Fruit fly (Drosophila melanogaster): ENCODE data around the gene CG10681.

Gene CG10681

DNA sequence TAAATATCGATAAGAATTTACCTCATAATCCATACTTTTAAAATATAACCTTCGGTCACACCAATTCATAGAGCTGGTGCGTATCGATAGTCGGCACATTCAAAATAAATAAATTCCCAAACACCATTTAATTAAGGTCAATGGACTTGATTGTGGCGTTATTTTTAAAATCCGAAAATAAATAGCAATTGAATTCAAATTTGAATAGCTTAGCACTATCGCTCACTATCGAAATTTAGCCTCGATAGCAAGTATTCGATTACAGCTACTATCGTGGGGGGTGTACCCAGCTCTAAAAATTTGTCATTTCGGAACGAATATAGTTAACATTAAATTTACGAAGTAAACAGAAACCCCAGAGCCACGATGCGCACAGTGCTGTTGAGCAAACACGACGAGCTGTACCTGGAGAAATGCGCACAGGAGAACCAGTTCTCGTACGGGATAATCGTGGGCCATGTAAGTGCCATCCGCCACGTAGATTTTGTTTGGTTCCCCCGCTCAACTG, 29.8 kb upstream of the CG10681 start, which contains the start of gene CG10616 (continued):
- TF ChIP-seq Myb (GFP tag; optimal IDR thresholded peaks at IDR 0.05) (peak; percentile 96), CG15514 (GFP tag; optimal IDR thresholded peaks at IDR 0.05) (no peak), dati (GFP tag; IDR thresholded peaks at IDR 0.05) (no peak), CG16813 (GFP tag; IDR thresholded peaks at IDR 0.05; ENCODE audit: partially characterized antibody) (peak; percentile 95), croc (GFP tag; conservative IDR thresholded peaks at IDR 0.05) (no peak), CG10321 (GFP tag; IDR thresholded peaks at IDR 0.05) (no peak), CG11093 (GFP tag; IDR thresholded peaks at IDR 0.05) (no peak), CG9817 (tag; optimal IDR thresholded peaks at IDR 0.05) (no peak), BEAF-32 (GFP tag; optimal IDR thresholded peaks at IDR 0.05) (peak; percentile 91), slp2 (GFP tag; optimal IDR thresholded peaks at IDR 0.05) (no peak), CG1832 (GFP tag; optimal IDR thresholded peaks at IDR 0.05) (no peak), unc-4 (GFP tag; IDR thresholded peaks at IDR 0.05; ENCODE audit: partially characterized antibody) (peak; percentile 93), MBD-R2 (GFP tag; IDR thresholded peaks at IDR 0.05) (peak; percentile 57), dpn (GFP tag; optimal IDR thresholded peaks at IDR 0.05) (peak in 1 of 2 experiments; percentile 18), Dip2 (GFP tag; IDR thresholded peaks at IDR 0.05) (no peak), ato (GFP tag; IDR thresholded peaks at IDR 0.05; ENCODE audit: partially characterized antibody) (peak; percentile 66), CG15601 (tag; optimal IDR thresholded peaks at IDR 0.05) (no peak), CG3838 (GFP tag; optimal IDR thresholded peaks at IDR 0.05) (no peak), chinmo (GFP tag; IDR thresholded peaks at IDR 0.05; ENCODE audit: partially characterized antibody) (peak; percentile 81; the same call in 3 of the 4 replicates), repo (GFP tag; optimal IDR thresholded peaks at IDR 0.05) (no peak), Doc3 (GFP tag; IDR thresholded peaks at IDR 0.05; ENCODE audit: partially characterized antibody) (peak; percentile 97), yki (optimal IDR thresholded peaks at IDR 0.05) (no peak), Vsx1 (GFP tag; optimal IDR thresholded peaks at IDR 0.05) (no peak), CG1647 (GFP tag; optimal IDR thresholded peaks at IDR 0.05) (no peak), CG17802 (tag; optimal IDR thresholded peaks at IDR 0.05) (no peak), CG9437 (GFP tag; optimal IDR thresholded peaks at IDR 0.05) (no peak), Doc2 (GFP tag; IDR thresholded peaks at IDR 0.05) (no peak), CG12659 (GFP tag; optimal IDR thresholded peaks at IDR 0.05) (peak; percentile 22), bbx (GFP tag; IDR thresholded peaks at IDR 0.05; ENCODE audit: partially characterized antibody) (peak; percentile 83; the same call in 1 of the 2 replicates), CG32767 (GFP tag; IDR thresholded peaks at IDR 0.05) (no peak), amos (GFP tag; IDR thresholded peaks at IDR 0.05; ENCODE audit: partially characterized antibody) (peak; percentile 86), emc (GFP tag; optimal IDR thresholded peaks at IDR 0.05) (no peak), CG31441 (GFP tag; IDR thresholded peaks at IDR 0.05) (no peak), CG12744 (GFP tag; optimal IDR thresholded peaks at IDR 0.05) (no peak), YL-1 (GFP tag; optimal IDR thresholded peaks at IDR 0.05) (peak; percentile 47), CG3847 (GFP tag; IDR thresholded peaks at IDR 0.05) (0 out of 2 replicates have a peak, but pooled peaks have one; percentile 13), CG1792 (GFP tag; optimal IDR thresholded peaks at IDR 0.05) (no peak), nmo (GFP tag; optimal IDR thresholded peaks at IDR 0.05) (no peak), Antp (GFP tag; optimal IDR thresholded peaks at IDR 0.05) (no peak), Tbp (GFP tag; optimal IDR thresholded peaks at IDR 0.05) (no peak), stwl (tag; optimal IDR thresholded peaks at IDR 0.05) (peak; percentile 85), CG2712 (tag; optimal IDR thresholded peaks at IDR 0.05) (peak; percentile 37), phol (tag; optimal IDR thresholded peaks at IDR 0.05) (peak; percentile 45), sna (GFP tag; IDR thresholded peaks at IDR 0.05; ENCODE audit: partially characterized antibody) (peak; percentile 98), tup (GFP tag; optimal IDR thresholded peaks at IDR 0.05) (no peak), CG15696 (tag; optimal IDR thresholded peaks at IDR 0.05) (no peak), CG11560 (tag; IDR thresholded peaks at IDR 0.05) (peak; percentile 96), HHEX (GFP tag; optimal IDR thresholded peaks at IDR 0.05) (no peak), abd-A (tag; optimal IDR thresholded peaks at IDR 0.05) (no peak), vfl (GFP tag; optimal IDR thresholded peaks at IDR 0.05) (no peak)
